Fruit fly (Drosophila melanogaster) whole organism: ENCODE data around the gene pnt.

Experiments used
- CG8478 ChIP-seq: fragments of >200 bp; optimal IDR thresholded peaks from 2 replicates; lab custom pipeline; 2018; ENCODE audit warnings: inconsistent platforms
- Dll ChIP-seq: fragments of >200 bp; optimal IDR thresholded peaks from 2 replicates; lab custom pipeline; 2017
- EcR ChIP-seq, 2 experiments: fragments of >200 bp; optimal IDR thresholded peaks; 2 replicates each; lab custom pipeline; 2017; ENCODE audit warnings: missing biosample characterization in 2 of 2, missing genetic modification characterization in 2 of 2, missing genetic modification reagents in 2 of 2
- pan ChIP-seq: fragments of >200 bp; optimal IDR thresholded peaks from 2 replicates; lab custom pipeline; 2017
- psq ChIP-seq: fragments of >200 bp; optimal IDR thresholded peaks from 2 replicates; lab custom pipeline; 2017
- usp ChIP-seq: fragments of >200 bp; optimal IDR thresholded peaks from 2 replicates; lab custom pipeline; 2017; ENCODE audit warnings: missing biosample characterization, missing genetic modification characterization, mixed read lengths

DNA sequence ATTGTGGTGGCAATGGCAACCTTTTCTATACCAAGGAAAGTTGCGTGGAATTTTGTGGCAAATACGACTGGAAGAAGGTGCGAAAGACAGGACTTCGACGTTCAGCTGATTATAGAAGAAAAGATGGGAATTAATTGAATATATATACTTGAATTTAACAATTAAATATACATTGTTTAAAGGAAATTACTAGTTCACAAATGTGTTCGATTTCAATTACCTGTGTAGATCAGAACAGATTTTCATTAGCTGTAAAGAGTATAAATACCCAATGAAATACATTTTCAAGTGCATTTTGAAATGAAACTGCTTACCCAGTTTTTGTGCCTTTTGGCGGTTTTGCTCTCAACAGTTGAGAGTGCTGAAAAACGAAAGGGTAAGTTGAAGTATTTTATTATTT lies 27.4 kb upstream of the pnt start, which contains the start of gene CG42828:
- no peak for TF ChIP-seq EcR (GFP tag; optimal IDR thresholded peaks at IDR 0.05; lab: Kevin White, UChicago)
- TF ChIP-seq usp (GFP tag; lab: Kevin White, UChicago), result no peak
- TF ChIP-seq pan (lab: Kevin White, UChicago), result no peak
- no peak for TF ChIP-seq Dll (lab: Kevin White, UChicago)
- TF ChIP-seq psq (lab: Kevin White, UChicago), result no peak
- no peak for TF ChIP-seq CG8478 (lab: Kevin White, UChicago)
